Worm (Caenorhabditis elegans) whole organism, L1 larva: ENCODE measurements around the gene F23A7.4.

ENCODE experiments used
- C04F5.9 ChIP-seq: sonication (generic microtip); optimal IDR thresholded peaks from 2 replicates; lab custom pipeline; 2016; ENCODE audit warnings: missing genetic modification characterization, missing compliant biosample characterization
- aly-2 ChIP-seq: fragments of 150-350 bp; optimal IDR thresholded peaks from 2 replicates; lab custom pipeline; 2014; ENCODE audit warnings: missing biosample characterization, missing genetic modification characterization
- ces-1 ChIP-seq: fragments of 150-350 bp; optimal IDR thresholded peaks from 2 replicates; lab custom pipeline; 2014; ENCODE audit warnings: missing biosample characterization, missing genetic modification reagents, missing genetic modification characterization
- lin-14 ChIP-seq: fragments of 200-800 bp; sonication (Bioruptor generic); optimal IDR thresholded peaks from 2 replicates; lab custom pipeline; 2018; ENCODE audit warnings: mild to moderate bottlenecking, missing genetic modification characterization, moderate library complexity, missing compliant biosample characterization
- lin-35 ChIP-seq, 2 experiments: fragments of 150-350 bp; optimal IDR thresholded peaks; 2 replicates each; lab custom pipeline; 2014; ENCODE audit warnings: missing biosample characterization in 2 of 2, missing genetic modification characterization in 2 of 2, missing genetic modification reagents in 2 of 2
- mef-2 ChIP-seq: fragments of 150-350 bp; optimal IDR thresholded peaks from 2 replicates; lab custom pipeline; 2014; ENCODE audit warnings: missing biosample characterization, missing genetic modification characterization
- mep-1 ChIP-seq: fragments of 150-350 bp; optimal IDR thresholded peaks from 2 replicates; lab custom pipeline; 2014; ENCODE audit warnings: missing biosample characterization, missing genetic modification characterization
- nhr-12 ChIP-seq: sonication (generic microtip); optimal IDR thresholded peaks from 2 replicates; lab custom pipeline; 2017; ENCODE audit warnings: missing biosample characterization, missing genetic modification characterization
- sox-4 ChIP-seq: sonication (generic microtip); optimal IDR thresholded peaks from 2 replicates; lab custom pipeline; 2016; ENCODE audit warnings: missing genetic modification characterization, missing compliant biosample characterization
- tbx-2 ChIP-seq: sonication (generic microtip); optimal IDR thresholded peaks from 2 replicates; lab custom pipeline; 2016; ENCODE audit warnings: missing genetic modification characterization, missing compliant biosample characterization
- unc-130 ChIP-seq: fragments of 150-350 bp; optimal IDR thresholded peaks from 2 replicates; lab custom pipeline; 2017; ENCODE audit warnings: missing biosample characterization, missing genetic modification characterization, inconsistent platforms
- unc-30 ChIP-seq: sonication (generic microtip); optimal IDR thresholded peaks from 2 replicates; lab custom pipeline; 2017; ENCODE audit warnings: missing biosample characterization, missing genetic modification characterization

DNA sequence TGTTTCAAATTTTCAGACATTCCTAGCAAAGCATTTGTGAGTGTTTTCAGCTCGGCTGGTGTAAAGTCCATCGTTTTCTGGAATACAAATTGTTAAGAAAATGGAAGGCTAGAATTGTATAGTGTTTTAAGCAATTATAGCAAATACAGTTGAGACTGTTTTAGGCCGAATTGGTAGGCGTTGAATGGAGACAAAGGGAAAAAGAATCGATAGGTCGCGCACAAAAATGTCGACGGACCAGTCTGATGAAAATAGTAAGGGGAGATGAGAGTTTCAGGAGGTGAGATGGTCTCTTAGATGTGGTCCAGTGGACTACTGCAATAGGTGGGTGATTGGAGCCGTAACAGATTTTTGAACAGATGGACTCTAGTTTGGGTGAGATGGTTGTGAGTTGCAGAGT, 28.2 kb downstream of the F23A7.4 start:
- TF ChIP-seq ces-1 (GFP tag; lab: Kevin White, UChicago) (no peak), lin-35 (GFP tag; optimal IDR thresholded peaks at IDR 0.05; lab: Kevin White, UChicago) (no peak), unc-30 (tag; lab: Kevin White, UChicago) (no peak), sox-4 (tag; lab: Kevin White, UChicago) (no peak), C04F5.9 (no peak), mep-1 (tag; lab: Kevin White, UChicago) (no peak), nhr-12 (tag; lab: Kevin White, UChicago) (no peak), unc-130 (tag; lab: Kevin White, UChicago) (no peak), mef-2 (tag; lab: Kevin White, UChicago) (no peak), aly-2 (tag; lab: Kevin White, UChicago) (no peak), lin-14 (no peak), tbx-2 (tag; lab: Kevin White, UChicago) (no peak)
